Worm (Caenorhabditis elegans) whole organism, midembryonic: ENCODE measurements around the gene T01E8.1.

Source experiments
- flt-1 ChIP-seq: fragments of 200-800 bp; sonication (Bioruptor generic); IDR thresholded peaks from 2 replicates; pipeline ENCODE4 v1.3.6; 2022; ENCODE audit warnings: missing genetic modification characterization, missing compliant biosample characterization
- klf-2 ChIP-seq: fragments of 200-800 bp; sonication (Bioruptor generic); conservative IDR thresholded peaks from 2 replicates; pipeline ENCODE4 v1.3.6; 2022; ENCODE audit warnings: missing genetic modification reagents, missing genetic modification characterization, missing compliant biosample characterization
- ref-1 ChIP-seq: fragments of 200-800 bp; sonication (Bioruptor generic); conservative IDR thresholded peaks from 2 replicates; pipeline ENCODE4 v1.3.6; 2022; ENCODE audit warnings: missing genetic modification reagents, missing genetic modification characterization, missing compliant biosample characterization
- ztf-23 ChIP-seq: fragments of 200-800 bp; sonication (Bioruptor generic); IDR thresholded peaks from 2 replicates; pipeline ENCODE4 v1.3.6; 2022; ENCODE audit warnings: missing genetic modification reagents, missing genetic modification characterization, missing compliant biosample characterization

DNA sequence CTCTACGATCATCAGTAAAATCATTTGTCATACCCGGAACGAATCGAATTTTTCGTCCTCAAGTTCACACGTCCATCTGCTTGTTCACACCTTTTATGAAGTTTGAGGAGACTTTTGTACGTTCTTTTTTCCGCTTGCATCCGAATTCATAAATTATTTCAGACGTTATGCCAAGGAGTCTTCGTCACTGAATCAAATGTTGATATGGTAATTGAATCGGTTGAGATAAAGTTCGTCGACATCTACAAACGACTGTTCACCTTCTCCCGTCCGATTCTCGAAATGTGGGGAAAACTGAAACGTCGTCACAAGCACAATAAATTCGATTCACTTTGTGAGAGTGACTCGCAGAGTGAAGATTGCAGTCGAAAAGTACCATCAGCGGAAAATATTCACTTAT lies 45.5 kb downstream of the T01E8.1 start:
- no peak for TF ChIP-seq klf-2 (GFP tag; lab: Robert Waterston, UW)
- no peak for TF ChIP-seq ref-1 (GFP tag; lab: Robert Waterston, UW)
- TF ChIP-seq flt-1 (GFP tag; lab: Robert Waterston, UW) = no peak
- no peak for TF ChIP-seq ztf-23 (GFP tag; lab: Robert Waterston, UW)
